Worm (Caenorhabditis elegans): Measurements from ENCODE around the gene ins-14.
A peak's percentile ranks its signal among the peaks of the same experiment; 100 is the strongest.

The ins-14 gene

ce11 chrII:6782738-6783163 lies 37.1 kb upstream of the ins-14 start (continued):
- no peak for TF ChIP-seq mxl-1 (tag; optimal IDR thresholded peaks at IDR 0.05)
- TF ChIP-seq cebp-1 (GFP tag; IDR thresholded peaks at IDR 0.05), result peak; percentile 98
- peak; percentile 99 for TF ChIP-seq cebp-1 (tag; optimal IDR thresholded peaks at IDR 0.05)
- TF ChIP-seq ets-4 (GFP tag; optimal IDR thresholded peaks at IDR 0.05), result no peak
- 0 out of 2 replicates have a peak, but pooled peaks have one; percentile 33 for TF ChIP-seq pbrm-1 (GFP tag; IDR thresholded peaks at IDR 0.05)
- peak; percentile 39 for TF ChIP-seq ztf-18 (tag; optimal IDR thresholded peaks at IDR 0.05)
- no peak for TF ChIP-seq akir-1 (GFP tag; optimal IDR thresholded peaks at IDR 0.05)
- no peak for TF ChIP-seq sea-2 (GFP tag; IDR thresholded peaks at IDR 0.05)
- TF ChIP-seq madf-8 (GFP tag; conservative IDR thresholded peaks at IDR 0.05), result no peak
- no peak for TF ChIP-seq D2030.7 (GFP tag; IDR thresholded peaks at IDR 0.05)
- no peak for TF ChIP-seq ceh-58 (GFP tag; IDR thresholded peaks at IDR 0.05)
- no peak for TF ChIP-seq lag-1 (GFP tag; IDR thresholded peaks at IDR 0.05)
- no peak for TF ChIP-seq ztf-26 (tag; optimal IDR thresholded peaks at IDR 0.05)
- no peak for TF ChIP-seq sdz-38 (tag; optimal IDR thresholded peaks at IDR 0.05)
- no peak for TF ChIP-seq unc-62 (GFP tag; optimal IDR thresholded peaks at IDR 0.05)
- TF ChIP-seq nhr-120 (GFP tag; IDR thresholded peaks at IDR 0.05), result no peak
- no peak for TF ChIP-seq Y53G8AR.9 (GFP tag; conservative IDR thresholded peaks at IDR 0.05)
- TF ChIP-seq nhr-90 (tag; optimal IDR thresholded peaks at IDR 0.05), result no peak
- TF ChIP-seq nhr-27 (tag; optimal IDR thresholded peaks at IDR 0.05), result no peak
- no peak for TF ChIP-seq repo-1 (tag; optimal IDR thresholded peaks at IDR 0.05)
- TF ChIP-seq F57C9.4 (tag; optimal IDR thresholded peaks at IDR 0.05), result no peak
- peak; percentile 26 for TF ChIP-seq tbp1 (GFP tag; optimal IDR thresholded peaks at IDR 0.05)
- TF ChIP-seq B0336.3 (GFP tag; IDR thresholded peaks at IDR 0.05), result peak; percentile 41
- no peak for TF ChIP-seq nfya-2 (GFP tag; IDR thresholded peaks at IDR 0.05)
- no peak for TF ChIP-seq F55B11.4 (tag; optimal IDR thresholded peaks at IDR 0.05; ENCODE audit: borderline replicate concordance, insufficient read depth)
- TF ChIP-seq aptf-2 (GFP tag; conservative IDR thresholded peaks at IDR 0.05), result no peak
- no peak for TF ChIP-seq hsf-1 (GFP tag; IDR thresholded peaks at IDR 0.05)
- no peak for TF ChIP-seq B0261.1 (tag; optimal IDR thresholded peaks at IDR 0.05)
- no peak for TF ChIP-seq snpc-4 (GFP tag; optimal IDR thresholded peaks at IDR 0.05)
- TF ChIP-seq snpc-4 (tag; optimal IDR thresholded peaks at IDR 0.05), result peak in 2 of 4 experiments; percentile 12 to 22

DNA sequence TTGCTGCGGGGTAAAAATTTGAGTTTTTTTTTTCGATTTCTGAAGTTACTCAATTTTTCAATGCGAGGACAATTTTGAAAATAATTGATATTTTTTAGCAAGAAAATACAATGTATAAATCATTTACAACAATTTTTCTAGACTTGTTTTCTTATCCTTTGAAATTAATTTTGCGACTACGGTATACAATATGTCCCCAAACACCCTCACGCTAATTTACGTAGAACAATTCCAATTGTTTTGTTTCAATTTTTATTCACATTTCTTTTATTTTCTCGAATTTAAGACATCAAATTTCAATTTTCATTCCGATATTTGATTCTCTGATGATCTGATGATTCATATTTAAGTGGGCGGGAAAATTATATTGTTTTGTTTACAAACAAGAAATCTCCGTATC lies 36.4 kb upstream of the ins-14 start:
- TF ChIP-seq madf-8 (GFP tag; conservative IDR thresholded peaks at IDR 0.05) (peak; percentile 85), efl-1 (GFP tag; optimal IDR thresholded peaks at IDR 0.05) (peak; percentile 48), snpc-1.3 (tag; optimal IDR thresholded peaks at IDR 0.05; ENCODE audit: insufficient read depth) (peak; percentile 37), F37B4.10 (GFP tag; IDR thresholded peaks at IDR 0.05) (no peak), D2030.7 (GFP tag; IDR thresholded peaks at IDR 0.05) (no peak), madf-6 (GFP tag; IDR thresholded peaks at IDR 0.05) (peak; percentile 91), xnd-1 (tag; optimal IDR thresholded peaks at IDR 0.05) (peak; percentile 73), ceh-91 (GFP tag; IDR thresholded peaks at IDR 0.05) (0 out of 2 replicates have a peak, but pooled peaks have one; percentile 35), mel-28 (tag; optimal IDR thresholded peaks at IDR 0.05; ENCODE audit: borderline replicate concordance) (no peak), F49E8.2 (tag; optimal IDR thresholded peaks at IDR 0.05; ENCODE audit: insufficient read depth) (no peak), ztf-22 (GFP tag; optimal IDR thresholded peaks at IDR 0.05) (no peak), lsl-1 (GFP tag; optimal IDR thresholded peaks at IDR 0.05) (peak; percentile 81)
